Worm (Caenorhabditis elegans) whole organism, L4/young adult: ENCODE results near the gene aex-2.

ENCODE experiments used
- dao-5 ChIP-seq: sonication (generic microtip); optimal IDR thresholded peaks from 2 replicates; lab custom pipeline; 2016; ENCODE audit warnings: missing genotype, missing genetic modification characterization, moderate library complexity, missing compliant biosample characterization
- him-1 ChIP-seq: sonication (generic microtip); optimal IDR thresholded peaks from 2 replicates; lab custom pipeline; 2016; ENCODE audit warnings: missing genotype, missing genetic modification reagents, missing genetic modification characterization, missing compliant biosample characterization

- TF ChIP-seq him-1 (tag; lab: Kevin White, UChicago) (no peak), dao-5 (tag; lab: Kevin White, UChicago) (no peak)
These were observed 25.0 kb upstream of the aex-2 start for ce11 chrX:9677927-9678326.
